Worm (Caenorhabditis elegans) whole organism, early embryonic: ENCODE measurements around the gene fat-1.

Source experiments
- B0310.2 ChIP-seq: sonication (generic microtip); optimal IDR thresholded peaks from 2 replicates; lab custom pipeline; 2016; ENCODE audit warnings: mild to moderate bottlenecking, missing genetic modification characterization, missing compliant biosample characterization
- F13C5.2 ChIP-seq: sonication (generic microtip); optimal IDR thresholded peaks from 2 replicates; lab custom pipeline; 2017; ENCODE audit warnings: mild to moderate bottlenecking, missing genetic modification characterization, inconsistent platforms, missing compliant biosample characterization
- ama-1 ChIP-seq: fragments of 150-350 bp; optimal IDR thresholded peaks from 2 replicates; lab custom pipeline; 2014
- ceh-36 ChIP-seq: sonication (generic microtip); optimal IDR thresholded peaks from 2 replicates; lab custom pipeline; 2016; ENCODE audit warnings: missing genetic modification characterization, inconsistent platforms, missing compliant biosample characterization
- flt-1 ChIP-seq: fragments of 200-800 bp; sonication (Bioruptor generic); IDR thresholded peaks from 2 replicates; pipeline ENCODE4 v1.3.6; 2022; ENCODE audit warnings: missing genetic modification characterization, missing compliant biosample characterization
- hmbx-1 ChIP-seq: sonication (generic microtip); optimal IDR thresholded peaks from 2 replicates; lab custom pipeline; 2016; ENCODE audit warnings: mild to moderate bottlenecking, missing genetic modification characterization, missing compliant biosample characterization
- hnd-1 ChIP-seq: sonication (generic microtip); optimal IDR thresholded peaks from 2 replicates; lab custom pipeline; 2016; ENCODE audit warnings: missing genetic modification characterization, missing compliant biosample characterization
- pes-1 ChIP-seq: fragments of 200-800 bp; sonication (Bioruptor generic); IDR thresholded peaks from 2 replicates; pipeline ENCODE4 v1.3.6; 2022; ENCODE audit warnings: missing genetic modification reagents, missing genetic modification characterization, missing compliant biosample characterization
- scrt-1 ChIP-seq: fragments of 200-800 bp; sonication (Bioruptor generic); IDR thresholded peaks from 2 replicates; pipeline ENCODE4 v1.3.6; 2022; ENCODE audit warnings: missing genetic modification characterization, missing compliant biosample characterization
- sea-1 ChIP-seq: fragments of 200-800 bp; sonication (Bioruptor generic); conservative IDR thresholded peaks from 2 replicates; pipeline ENCODE4 v1.3.6; 2022; ENCODE audit warnings: missing genetic modification characterization, missing compliant biosample characterization
- tbx-11 ChIP-seq: fragments of 200-800 bp; sonication (Bioruptor generic); IDR thresholded peaks from 2 replicates; pipeline ENCODE4 v1.3.6; 2022; ENCODE audit warnings: missing genetic modification characterization, missing compliant biosample characterization
- tbx-37 ChIP-seq: fragments of 200-800 bp; sonication (Bioruptor generic); conservative IDR thresholded peaks from 2 replicates; pipeline ENCODE4 v1.3.6; 2022; ENCODE audit warnings: missing genetic modification reagents, missing genetic modification characterization, missing compliant biosample characterization

- TF ChIP-seq tbx-11 (GFP tag; lab: Robert Waterston, UW) (no peak), ama-1 (lab: Kevin White, UChicago) (no peak), sea-1 (no peak), tbx-37 (GFP tag; lab: Robert Waterston, UW) (no peak), hmbx-1 (tag; lab: Kevin White, UChicago) (no peak), B0310.2 (tag; lab: Kevin White, UChicago) (no peak), flt-1 (GFP tag; lab: Robert Waterston, UW) (no peak), hnd-1 (tag; lab: Kevin White, UChicago) (no peak), scrt-1 (no peak), F13C5.2 (tag; lab: Kevin White, UChicago) (no peak), ceh-36 (tag; lab: Kevin White, UChicago) (no peak), pes-1 (GFP tag; lab: Robert Waterston, UW) (no peak)
These were observed 8.4 kb downstream of the fat-1 start, which contains the start of gene fat-2 for ce11 chrIV:13323823-13324359.
